Fruit fly (Drosophila melanogaster): ENCODE measurements around the gene sa.

DNA sequence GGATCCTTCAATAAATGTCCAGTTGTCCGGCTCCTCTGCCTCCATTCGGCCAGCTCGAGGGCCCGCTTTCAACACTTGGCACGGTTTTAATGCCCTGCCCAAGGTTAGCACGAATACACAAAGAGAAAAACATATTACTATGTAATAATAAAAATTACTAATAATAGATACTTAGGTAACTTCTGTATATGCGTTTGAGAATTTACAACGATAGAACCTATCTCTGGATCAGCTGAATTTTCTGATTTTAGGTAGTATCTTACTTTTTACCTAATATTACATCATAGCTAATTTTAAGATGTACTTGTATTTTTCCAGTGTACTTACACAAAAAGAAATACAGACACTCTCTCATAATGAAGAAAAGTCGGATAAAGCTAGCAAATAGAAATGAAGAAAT, 20.8 kb downstream of the sa start:
- no peak for TF ChIP-seq usp (GFP tag; optimal IDR thresholded peaks at IDR 0.05)
- no peak for TF ChIP-seq CG8478 (optimal IDR thresholded peaks at IDR 0.05)
- no peak for TF ChIP-seq EcR (GFP tag; optimal IDR thresholded peaks at IDR 0.05)

Measured in whole organism.